Fruit fly (Drosophila melanogaster): ENCODE results near the gene CG33985.

Gene CG33985

DNA sequence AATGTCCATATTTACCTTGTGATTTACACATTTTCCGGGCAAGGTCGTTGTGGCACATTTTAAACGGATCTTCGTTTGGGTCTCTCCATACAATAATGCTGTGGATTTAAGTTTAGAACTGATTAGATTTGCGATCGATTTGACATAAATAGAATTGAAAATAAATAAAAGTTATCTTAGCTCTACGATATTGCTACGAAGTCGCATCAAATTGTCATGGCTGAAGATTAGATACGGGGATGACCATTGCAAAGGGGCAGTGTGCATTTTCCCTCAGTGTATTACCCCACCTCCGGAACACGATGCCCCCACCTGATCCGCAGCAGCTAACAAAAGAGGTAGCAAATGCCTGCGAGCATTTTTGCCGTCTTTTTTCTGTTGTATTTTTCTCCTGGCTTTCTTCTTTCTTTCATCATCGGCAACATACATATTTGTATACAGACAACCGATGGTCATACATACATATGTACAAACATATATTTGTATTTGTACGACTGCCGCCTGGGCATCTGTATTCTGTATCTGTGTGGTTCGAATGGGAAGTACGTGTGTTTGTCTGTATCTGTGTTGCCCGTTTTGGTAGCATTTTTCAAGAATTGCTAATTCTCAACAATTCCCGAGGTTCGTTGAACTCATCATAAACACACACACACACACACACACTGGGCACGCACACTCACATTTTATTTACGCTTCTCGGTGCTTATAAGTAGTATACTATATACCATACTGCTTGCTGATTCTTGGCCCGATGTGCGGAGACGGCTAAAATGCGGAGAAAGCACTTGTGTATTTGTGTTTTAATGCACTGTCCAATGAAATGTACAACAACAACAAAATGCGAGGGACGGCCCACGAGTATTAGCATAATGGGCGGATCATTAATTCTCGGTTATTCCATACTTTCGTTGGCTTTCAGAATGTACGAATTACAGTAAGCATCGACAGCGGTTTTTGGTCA, 18.1 kb upstream of the CG33985 start:
- TF ChIP-seq ttk (optimal IDR thresholded peaks at IDR 0.05) = no peak
- TF ChIP-seq insv (optimal IDR thresholded peaks at IDR 0.05) = no peak
- no peak for TF ChIP-seq Sin3A (optimal IDR thresholded peaks at IDR 0.05)
- TF ChIP-seq psq (optimal IDR thresholded peaks at IDR 0.05) = no peak
- TF ChIP-seq Myc (optimal IDR thresholded peaks at IDR 0.05) = no peak

DNA sequence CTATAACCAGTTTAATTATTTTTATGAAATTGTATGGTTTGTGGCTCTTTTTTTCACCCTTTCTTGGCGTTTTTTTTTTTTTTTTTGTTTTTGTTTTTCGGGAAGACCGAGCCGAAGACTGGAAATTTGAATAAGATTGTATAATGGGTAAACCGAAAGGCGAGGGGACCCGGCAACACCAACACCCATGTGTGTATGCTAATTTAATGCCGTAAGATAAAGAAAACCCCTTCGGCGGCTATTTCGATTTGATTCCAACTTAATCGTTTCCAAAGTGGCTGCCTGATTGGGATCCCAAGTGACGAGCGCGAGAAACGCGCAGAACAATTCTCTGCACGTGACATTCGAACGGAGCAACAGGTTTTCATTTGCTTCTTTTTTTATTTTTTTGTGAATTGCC, 16.9 kb upstream of the CG33985 start:
- no peak for TF ChIP-seq psq (optimal IDR thresholded peaks at IDR 0.05)
- TF ChIP-seq h (optimal IDR thresholded peaks at IDR 0.05) = no peak
- TF ChIP-seq Sin3A (optimal IDR thresholded peaks at IDR 0.05) = no peak
- TF ChIP-seq insv (optimal IDR thresholded peaks at IDR 0.05) = no peak
- TF ChIP-seq Myc (optimal IDR thresholded peaks at IDR 0.05) = no peak
- TF ChIP-seq ttk (optimal IDR thresholded peaks at IDR 0.05) = no peak

DNA sequence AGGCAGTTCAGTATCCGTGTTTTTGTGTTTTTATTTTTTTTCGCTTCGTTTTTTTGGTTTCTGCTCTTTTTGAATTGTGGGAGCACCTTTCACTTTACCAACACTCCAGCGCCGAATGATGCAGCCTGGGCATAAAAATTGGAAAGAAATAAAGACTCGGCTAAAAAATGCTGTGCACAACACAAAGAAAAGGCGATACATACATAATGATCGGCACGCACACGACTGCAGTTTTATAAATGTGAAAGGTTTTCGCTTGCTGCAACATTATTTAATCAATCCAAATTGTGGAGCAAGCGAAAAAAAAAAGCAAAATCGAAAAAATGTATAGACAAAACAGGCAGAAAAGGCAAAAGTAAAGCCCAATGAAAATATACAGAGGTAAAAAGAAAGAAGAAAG, 16.4 kb upstream of the CG33985 start:
- TF ChIP-seq insv (optimal IDR thresholded peaks at IDR 0.05) (no peak), psq (optimal IDR thresholded peaks at IDR 0.05) (no peak), ttk (optimal IDR thresholded peaks at IDR 0.05) (no peak)

DNA sequence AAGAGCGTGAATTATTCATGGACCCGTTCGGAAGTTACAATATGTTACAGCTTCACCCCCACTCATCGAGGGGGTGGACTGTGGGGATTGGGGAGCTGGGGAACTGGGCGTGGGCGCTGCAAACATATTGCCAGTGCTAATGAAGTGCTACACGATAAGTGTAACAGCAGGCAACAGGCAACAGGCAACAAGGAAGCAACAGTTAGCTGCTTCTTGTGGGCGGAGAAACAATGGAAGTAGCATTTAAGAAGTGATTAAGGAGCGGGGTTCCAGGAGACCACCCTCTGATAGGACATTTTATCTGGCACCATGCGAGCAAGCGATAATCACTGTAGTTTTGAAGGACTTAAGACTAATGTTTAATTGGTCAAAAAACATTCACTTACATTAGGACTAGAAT, 14.7 kb upstream of the CG33985 start:
- TF ChIP-seq ttk (optimal IDR thresholded peaks at IDR 0.05) (no peak), Myc (optimal IDR thresholded peaks at IDR 0.05) (no peak), insv (optimal IDR thresholded peaks at IDR 0.05) (no peak), psq (optimal IDR thresholded peaks at IDR 0.05) (no peak), Sin3A (optimal IDR thresholded peaks at IDR 0.05) (no peak), h (optimal IDR thresholded peaks at IDR 0.05) (no peak)

DNA sequence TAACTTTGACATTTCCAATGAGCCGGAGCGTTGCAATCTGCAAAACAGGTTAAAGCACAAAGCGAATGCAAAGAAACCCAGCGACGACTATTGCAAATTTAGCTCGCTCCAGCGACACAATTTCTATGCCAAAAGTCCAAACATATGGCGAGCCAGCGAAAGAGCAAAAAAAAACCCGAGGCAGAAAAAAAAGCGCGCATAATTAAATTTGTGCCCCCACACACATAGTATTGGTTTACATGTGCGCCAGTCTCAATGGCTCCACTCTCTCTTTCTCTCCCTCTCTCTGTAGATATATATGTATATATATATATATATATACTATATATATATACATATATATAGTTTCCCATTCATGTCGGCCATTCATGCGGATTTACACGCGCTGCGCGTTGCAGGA, 14.1 kb upstream of the CG33985 start:
- TF ChIP-seq insv (optimal IDR thresholded peaks at IDR 0.05) (no peak), Sin3A (optimal IDR thresholded peaks at IDR 0.05) (no peak), psq (optimal IDR thresholded peaks at IDR 0.05) (no peak), Myc (optimal IDR thresholded peaks at IDR 0.05) (no peak), ttk (optimal IDR thresholded peaks at IDR 0.05) (no peak), h (optimal IDR thresholded peaks at IDR 0.05) (no peak)

DNA sequence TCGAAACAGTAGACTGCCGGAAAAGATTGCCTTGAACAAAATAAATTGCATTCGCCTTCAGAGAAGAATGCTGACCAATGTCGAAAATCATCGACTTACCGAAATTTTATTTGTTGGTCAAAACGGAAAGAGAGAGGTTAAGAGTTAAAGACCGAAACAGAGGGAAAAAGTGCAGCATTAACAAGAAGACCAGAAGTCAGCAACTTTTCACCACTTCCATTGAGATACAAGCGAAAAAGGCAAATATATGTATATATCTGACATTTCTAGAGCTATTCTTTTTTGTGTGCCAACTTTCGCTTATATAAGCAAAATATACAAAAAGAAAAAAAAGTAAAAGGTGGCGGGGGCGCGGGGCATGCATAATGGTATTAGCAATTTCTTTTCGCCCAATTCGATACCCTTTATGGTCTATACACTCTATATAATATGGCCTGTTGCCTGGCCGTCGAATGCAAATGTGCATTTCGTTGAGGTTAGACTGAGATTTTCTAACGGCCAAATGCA, 13.3 kb upstream of the CG33985 start:
- TF ChIP-seq Myc (optimal IDR thresholded peaks at IDR 0.05) (no peak), ttk (optimal IDR thresholded peaks at IDR 0.05) (no peak), insv (optimal IDR thresholded peaks at IDR 0.05) (no peak), psq (optimal IDR thresholded peaks at IDR 0.05) (no peak), h (optimal IDR thresholded peaks at IDR 0.05) (no peak)

DNA sequence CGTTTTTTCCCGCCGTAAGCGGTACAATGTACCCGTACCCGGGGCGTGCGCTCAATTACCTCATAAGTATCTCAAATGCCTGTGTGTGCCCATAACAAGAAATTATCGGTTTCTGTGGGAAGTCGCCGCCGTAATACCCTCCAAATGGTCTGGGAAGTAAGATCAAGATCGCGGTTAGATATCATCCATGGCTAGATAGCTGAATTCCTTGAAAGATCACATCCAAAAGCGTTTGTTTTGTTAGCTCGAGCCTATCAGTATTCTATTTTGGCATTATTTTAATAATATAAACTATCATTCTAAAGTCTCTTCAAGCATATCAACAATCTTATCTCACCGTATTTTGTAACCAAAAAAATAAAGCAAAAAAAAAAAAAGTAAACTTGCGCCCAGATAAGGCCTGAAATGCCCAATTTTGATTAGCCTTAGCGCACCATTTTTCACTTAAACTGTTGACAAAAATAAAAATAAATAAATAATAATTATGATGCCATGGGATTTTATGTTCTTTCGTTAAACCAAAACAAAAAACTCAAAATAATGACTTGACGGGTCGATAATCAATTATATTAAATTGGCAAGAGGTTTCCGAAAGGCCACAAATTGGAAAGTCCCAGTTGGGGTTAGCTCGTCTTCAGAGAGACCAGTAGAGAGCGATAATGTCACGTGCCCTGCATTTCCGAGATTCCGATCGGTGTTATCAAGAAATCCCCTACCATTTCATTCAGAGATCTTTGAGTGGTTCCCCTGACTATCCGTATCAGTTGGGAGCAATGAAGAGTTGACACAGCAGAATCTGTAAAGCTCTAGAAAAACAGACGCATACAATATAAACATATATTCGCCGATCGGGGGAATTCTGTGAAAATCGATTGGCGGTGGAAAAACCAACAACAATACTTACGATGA, 12.2 kb upstream of the CG33985 start:
- TF ChIP-seq ttk (optimal IDR thresholded peaks at IDR 0.05) = no peak
- no peak for TF ChIP-seq Sin3A (optimal IDR thresholded peaks at IDR 0.05)
- no peak for TF ChIP-seq h (optimal IDR thresholded peaks at IDR 0.05)
- TF ChIP-seq Myc (optimal IDR thresholded peaks at IDR 0.05) = no peak
- TF ChIP-seq insv (optimal IDR thresholded peaks at IDR 0.05) = no peak
- TF ChIP-seq psq (optimal IDR thresholded peaks at IDR 0.05) = no peak

DNA sequence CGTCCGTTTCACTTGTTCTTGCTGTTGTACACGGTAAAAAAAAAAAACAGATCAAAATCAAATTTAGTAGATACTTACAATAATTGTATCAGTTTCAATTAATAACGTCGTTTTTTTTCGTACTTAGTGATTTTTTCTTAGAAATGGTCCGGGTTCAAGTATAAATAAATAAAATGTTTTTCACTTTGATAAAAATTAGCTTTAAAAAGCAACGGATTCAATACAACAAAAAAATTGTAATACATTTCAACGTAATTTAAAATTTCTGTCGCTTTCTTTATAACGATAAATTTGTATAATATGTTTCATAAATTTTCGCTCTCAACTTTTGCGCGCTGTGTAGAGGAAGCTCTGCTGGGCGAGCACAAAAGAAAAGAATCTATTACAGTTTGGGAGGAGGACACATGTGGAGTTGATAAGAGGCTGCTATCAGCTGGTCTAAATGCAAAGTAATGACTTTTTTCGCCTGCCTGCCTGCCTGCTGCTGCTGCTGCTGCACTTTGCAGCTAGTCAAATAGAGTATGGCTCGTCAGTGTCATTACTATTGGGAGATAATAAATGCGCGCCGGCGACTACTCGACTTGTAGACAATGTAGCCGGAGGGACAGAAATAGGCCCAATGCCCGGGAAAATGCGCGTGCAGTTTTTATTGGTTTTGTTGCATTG, 11.4 kb upstream of the CG33985 start:
- no peak for TF ChIP-seq Sin3A (optimal IDR thresholded peaks at IDR 0.05)
- TF ChIP-seq insv (optimal IDR thresholded peaks at IDR 0.05) = no peak
- no peak for TF ChIP-seq psq (optimal IDR thresholded peaks at IDR 0.05)
- no peak for TF ChIP-seq ttk (optimal IDR thresholded peaks at IDR 0.05)
- TF ChIP-seq h (optimal IDR thresholded peaks at IDR 0.05) = no peak
- no peak for TF ChIP-seq Myc (optimal IDR thresholded peaks at IDR 0.05)

DNA sequence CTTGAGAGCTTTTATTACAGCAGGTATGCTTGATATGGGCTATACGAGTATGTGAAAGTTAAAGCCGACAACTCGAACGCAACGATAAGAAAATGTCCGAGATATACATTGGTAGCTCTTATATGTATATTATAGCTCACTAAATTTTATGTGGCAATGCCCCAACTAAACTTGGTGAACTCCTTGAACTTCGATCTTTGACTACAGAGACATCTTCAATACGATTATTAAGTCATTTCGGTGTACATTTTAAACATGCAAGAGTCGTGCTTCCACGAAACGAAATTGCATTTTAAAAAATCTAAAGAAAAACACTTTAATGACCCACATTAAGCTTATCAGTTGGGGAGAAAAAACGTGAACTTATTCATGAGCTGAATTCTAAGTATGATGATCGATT, 9.9 kb upstream of the CG33985 start:
- TF ChIP-seq psq (optimal IDR thresholded peaks at IDR 0.05) (no peak), insv (optimal IDR thresholded peaks at IDR 0.05) (no peak), Myc (optimal IDR thresholded peaks at IDR 0.05) (no peak), Sin3A (optimal IDR thresholded peaks at IDR 0.05) (no peak)

DNA sequence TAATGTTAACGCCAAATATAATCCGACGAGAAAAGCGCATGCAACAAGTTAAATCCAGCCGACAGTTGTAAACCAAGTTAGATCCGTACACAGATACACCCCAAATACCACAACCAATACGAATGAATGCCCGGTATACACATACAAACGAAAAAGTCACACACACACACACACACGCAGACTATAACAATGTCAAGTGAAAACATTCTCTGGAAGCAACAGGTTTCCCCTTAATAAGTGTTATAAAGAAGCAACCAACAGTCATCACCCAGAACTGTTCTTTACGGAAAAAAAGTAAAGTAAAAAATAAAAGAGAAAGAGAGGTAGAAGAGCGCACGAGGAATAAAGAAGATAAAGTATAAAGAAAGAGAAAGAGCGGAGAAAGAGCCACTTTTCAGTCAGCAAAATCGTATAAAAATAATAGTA, 9.2 kb upstream of the CG33985 start:
- TF ChIP-seq ttk (optimal IDR thresholded peaks at IDR 0.05) = no peak
- no peak for TF ChIP-seq Sin3A (optimal IDR thresholded peaks at IDR 0.05)
- TF ChIP-seq psq (optimal IDR thresholded peaks at IDR 0.05) = no peak
- no peak for TF ChIP-seq insv (optimal IDR thresholded peaks at IDR 0.05)
- no peak for TF ChIP-seq Myc (optimal IDR thresholded peaks at IDR 0.05)
- TF ChIP-seq h (optimal IDR thresholded peaks at IDR 0.05) = no peak

DNA sequence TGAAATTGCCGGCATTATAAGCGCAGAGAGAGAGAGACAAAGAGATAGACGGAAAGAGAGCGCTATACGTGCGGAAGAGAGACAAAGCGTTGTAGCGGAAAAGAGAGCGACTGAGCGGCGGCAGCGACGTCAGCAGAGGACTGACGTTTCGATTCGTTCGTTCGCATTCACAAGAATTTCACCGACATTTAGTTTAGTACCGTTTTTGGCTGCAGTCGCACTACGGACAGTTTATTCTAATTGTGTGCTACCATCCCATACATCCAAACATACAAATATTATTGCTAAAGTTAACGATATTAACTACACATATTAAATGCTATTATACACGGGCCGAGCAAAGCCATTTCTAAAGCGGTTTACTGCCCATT, 8.6 kb upstream of the CG33985 start, which contains the start of gene CrebA:
Gene CrebA (plus strand): TSS at position 168 of the 371 bp plus-strand sequence.
- TF ChIP-seq insv (optimal IDR thresholded peaks at IDR 0.05) (no peak), Myc (optimal IDR thresholded peaks at IDR 0.05) (no peak), h (optimal IDR thresholded peaks at IDR 0.05) (no peak), ttk (optimal IDR thresholded peaks at IDR 0.05) (no peak), psq (optimal IDR thresholded peaks at IDR 0.05) (no peak), Sin3A (optimal IDR thresholded peaks at IDR 0.05) (no peak)
